Worm (Caenorhabditis elegans) whole organism, L3 larva: ENCODE data around the gene R04E5.7.

Source experiments
- fkh-10 ChIP-seq: sonication (generic microtip); optimal IDR thresholded peaks from 2 replicates; lab custom pipeline; 2017; ENCODE audit warnings: missing biosample characterization, missing genetic modification reagents, missing genetic modification characterization
- lin-39 ChIP-seq: fragments of 150-350 bp; optimal IDR thresholded peaks from 2 replicates; lab custom pipeline; 2018; ENCODE audit warnings: missing biosample characterization, missing genetic modification reagents, missing genetic modification characterization
- nhr-237 ChIP-seq: fragments of 150-350 bp; optimal IDR thresholded peaks from 2 replicates; lab custom pipeline; 2014; ENCODE audit warnings: missing biosample characterization, missing genetic modification characterization
- nhr-76 ChIP-seq: fragments of 150-350 bp; sonication (generic microtip); optimal IDR thresholded peaks from 5 replicates; lab custom pipeline; 2014; ENCODE audit warnings: missing biosample characterization, missing genetic modification characterization
- nhr-77 ChIP-seq: fragments of 150-350 bp; optimal IDR thresholded peaks from 2 replicates; lab custom pipeline; 2014; ENCODE audit warnings: missing biosample characterization, missing genetic modification characterization
- snpc-4 ChIP-seq: fragments of 150-350 bp; optimal IDR thresholded peaks from 2 replicates; lab custom pipeline; 2014; ENCODE audit warnings: missing biosample characterization, missing genetic modification characterization
- unc-62 ChIP-seq: fragments of 150-350 bp; sonication (generic microtip); optimal IDR thresholded peaks from 4 replicates; lab custom pipeline; 2014; ENCODE audit warnings: missing biosample characterization, missing genetic modification reagents, missing genetic modification characterization
- zag-1 ChIP-seq: fragments of 150-350 bp; optimal IDR thresholded peaks from 2 replicates; lab custom pipeline; 2014; ENCODE audit warnings: missing biosample characterization, missing genetic modification characterization
- ztf-4 ChIP-seq: fragments of 150-350 bp; optimal IDR thresholded peaks from 2 replicates; lab custom pipeline; 2014; ENCODE audit warnings: missing biosample characterization, missing genetic modification characterization

ce11 chrX:8750660-8751059 lies 46.4 kb downstream of the R04E5.7 start, which contains the start of gene asns-2:
- no peak for TF ChIP-seq nhr-77
- TF ChIP-seq snpc-4: no peak
- TF ChIP-seq ztf-4 (tag; lab: Kevin White, UChicago): no peak
- no peak for TF ChIP-seq zag-1 (tag; lab: Kevin White, UChicago)
- TF ChIP-seq unc-62 (GFP tag; lab: Kevin White, UChicago): no peak
- no peak for TF ChIP-seq nhr-237 (tag; lab: Kevin White, UChicago)
- TF ChIP-seq lin-39 (tag; lab: Kevin White, UChicago): no peak
- TF ChIP-seq nhr-76: no peak
- TF ChIP-seq fkh-10 (GFP tag; lab: Kevin White, UChicago): no peak
